Fruit fly (Drosophila melanogaster): ENCODE results near the gene dnt.
A peak's percentile ranks its signal among the peaks of the same experiment; 100 is the strongest.

dnt gene

DNA sequence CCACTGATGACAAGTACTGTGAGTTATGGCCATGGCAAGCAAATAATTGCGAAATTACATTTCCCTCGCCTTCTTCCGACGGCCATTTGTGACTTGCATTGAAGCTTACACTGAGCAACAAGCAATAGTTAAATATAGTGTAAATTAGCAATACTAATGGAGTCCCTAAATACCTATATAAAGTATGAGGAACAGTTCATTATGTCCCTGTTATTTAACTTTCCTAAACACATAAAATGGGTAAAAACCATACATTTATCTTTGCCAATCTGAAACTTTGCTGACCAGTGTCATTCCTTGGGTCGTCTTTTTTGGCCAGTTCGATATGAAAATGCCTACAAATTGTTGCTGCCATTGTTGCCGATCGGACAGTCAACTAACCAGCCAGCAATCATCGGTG is 37.6 kb downstream of the dnt start (continued):
- TF ChIP-seq CG11504 (tag; optimal IDR thresholded peaks at IDR 0.05) (peak; percentile 33), prd (optimal IDR thresholded peaks at IDR 0.05) (no peak), prd (GFP tag; IDR thresholded peaks at IDR 0.05) (peak; percentile 35; the same call in 1 of the 3 replicates), CG9215 (GFP tag; IDR thresholded peaks at IDR 0.05) (no peak), salm (tag; optimal IDR thresholded peaks at IDR 0.05) (no peak), Tbp (GFP tag; optimal IDR thresholded peaks at IDR 0.05) (no peak), repo (GFP tag; optimal IDR thresholded peaks at IDR 0.05) (no peak), Blimp-1 (GFP tag; optimal IDR thresholded peaks at IDR 0.05) (peak; percentile 34), sens (GFP tag) (peak; percentile 83), CG18262 (tag; optimal IDR thresholded peaks at IDR 0.05) (peak; percentile 15), CG30403 (GFP tag; optimal IDR thresholded peaks at IDR 0.05) (no peak), sc (optimal IDR thresholded peaks at IDR 0.05) (no peak), sc (GFP tag; optimal IDR thresholded peaks at IDR 0.05) (no peak), CG1603 (tag; optimal IDR thresholded peaks at IDR 0.05) (peak; percentile 61), unc-4 (GFP tag; IDR thresholded peaks at IDR 0.05; ENCODE audit: partially characterized antibody) (no peak), chif (GFP tag; optimal IDR thresholded peaks at IDR 0.05) (no peak), Sin3A (optimal IDR thresholded peaks at IDR 0.05) (no peak), Rx (GFP tag; IDR thresholded peaks at IDR 0.05) (0 out of 2 replicates have a peak, but pooled peaks have one; percentile 15), tap (tag; optimal IDR thresholded peaks at IDR 0.05) (no peak), CG9727 (GFP tag; optimal IDR thresholded peaks at IDR 0.05) (no peak), CG42726 (GFP tag; IDR thresholded peaks at IDR 0.05; ENCODE audit: partially characterized antibody) (no peak), caup (GFP tag; optimal IDR thresholded peaks at IDR 0.05; ENCODE audit: severe bottlenecking) (no peak), CG7928 (GFP tag; optimal IDR thresholded peaks at IDR 0.05) (no peak), CG17359 (tag; optimal IDR thresholded peaks at IDR 0.05) (peak; percentile 13), dmrt99B (tag; optimal IDR thresholded peaks at IDR 0.05) (peak; percentile 45), CG4328 (GFP tag; optimal IDR thresholded peaks at IDR 0.05) (no peak), CG14050 (GFP tag; IDR thresholded peaks at IDR 0.05) (no peak), ttk (GFP tag; IDR thresholded peaks at IDR 0.05) (0 out of 2 replicates have a peak, but pooled peaks have one; percentile 43), CG2129 (GFP tag; IDR thresholded peaks at IDR 0.05; ENCODE audit: partially characterized antibody) (no peak), CG3065 (GFP tag; optimal IDR thresholded peaks at IDR 0.05) (no peak), CG7745 (tag; optimal IDR thresholded peaks at IDR 0.05) (no peak), CG10979 (tag; optimal IDR thresholded peaks at IDR 0.05) (peak; percentile 34), sima (GFP tag; optimal IDR thresholded peaks at IDR 0.05) (no peak), CG5180 (GFP tag; optimal IDR thresholded peaks at IDR 0.05) (no peak), Fer1 (GFP tag; optimal IDR thresholded peaks at IDR 0.05) (no peak), dati (GFP tag; IDR thresholded peaks at IDR 0.05) (no peak), kni (GFP tag; optimal IDR thresholded peaks at IDR 0.05) (no peak), CG7987 (GFP tag; optimal IDR thresholded peaks at IDR 0.05) (no peak), Drgx (GFP tag; IDR thresholded peaks at IDR 0.05) (peak; percentile 62), CG10209 (GFP tag; optimal IDR thresholded peaks at IDR 0.05) (peak; percentile 1), onecut (GFP tag; IDR thresholded peaks at IDR 0.05) (no peak), Camta (GFP tag; optimal IDR thresholded peaks at IDR 0.05) (no peak), peb (GFP tag; IDR thresholded peaks at IDR 0.05) (no peak), phol (tag; optimal IDR thresholded peaks at IDR 0.05) (peak; percentile 39), odd (GFP tag; optimal IDR thresholded peaks at IDR 0.05) (no peak), ci (GFP tag; IDR thresholded peaks at IDR 0.05) (0 out of 3 replicates have a peak, but pooled peaks have one; percentile 57), zfh2 (GFP tag; optimal IDR thresholded peaks at IDR 0.05) (no peak), MBD-R2 (GFP tag; IDR thresholded peaks at IDR 0.05) (no peak), CG12391 (tag; optimal IDR thresholded peaks at IDR 0.05) (peak; percentile 18), CG2889 (GFP tag; IDR thresholded peaks at IDR 0.05) (no peak), tgo (GFP tag; IDR thresholded peaks at IDR 0.05) (no peak), otp (GFP tag; IDR thresholded peaks at IDR 0.05) (no peak)

All from whole organism, embryonic.